Fruit fly (Drosophila melanogaster): ENCODE data around the gene rux.

The rux gene

DNA sequence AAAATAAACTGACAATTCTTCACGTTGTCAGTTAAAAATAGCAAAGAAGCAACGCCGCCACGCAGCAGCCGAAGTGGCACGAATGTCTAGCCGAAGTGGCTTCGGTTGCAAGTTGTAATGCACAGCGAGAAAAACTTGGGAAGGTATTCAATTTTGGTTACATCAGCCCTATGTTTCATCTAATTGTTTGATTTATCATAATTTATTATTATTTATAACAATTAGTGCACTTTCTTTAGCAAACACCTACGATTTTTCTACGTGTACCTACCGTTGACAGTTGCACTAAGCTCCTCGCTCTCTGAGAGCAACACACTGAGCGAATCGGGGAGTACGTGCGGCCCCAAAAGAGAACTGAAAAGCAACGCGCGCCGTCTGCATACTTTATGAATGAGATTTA lies 37.2 kb upstream of the rux start, which contains the start of gene Tsp5D (continued):
- peak; percentile 92 for TF ChIP-seq az2 (GFP tag; optimal IDR thresholded peaks at IDR 0.05)
- no peak for TF ChIP-seq emc (GFP tag; optimal IDR thresholded peaks at IDR 0.05)
- TF ChIP-seq CG6689 (GFP tag; IDR thresholded peaks at IDR 0.05), result peak; percentile 94
- no peak for TF ChIP-seq schlank (tag; optimal IDR thresholded peaks at IDR 0.05)
- TF ChIP-seq CG7372 (GFP tag; IDR thresholded peaks at IDR 0.05), result peak; percentile 81
- no peak; the same call in 1 of the 2 replicates for TF ChIP-seq CG8765 (GFP tag; IDR thresholded peaks at IDR 0.05)
- TF ChIP-seq dimm (GFP tag; IDR thresholded peaks at IDR 0.05), result peak; percentile 92
- peak; percentile 47 for TF ChIP-seq pum (GFP tag; optimal IDR thresholded peaks at IDR 0.05)
- peak; percentile 28 for TF ChIP-seq CG17912 (GFP tag; optimal IDR thresholded peaks at IDR 0.05)
- peak; percentile 91 for TF ChIP-seq CG2875 (GFP tag; optimal IDR thresholded peaks at IDR 0.05)
- peak; percentile 98 for TF ChIP-seq vvl (GFP tag; IDR thresholded peaks at IDR 0.05)
- TF ChIP-seq al (GFP tag; IDR thresholded peaks at IDR 0.05), result peak; percentile 59
- TF ChIP-seq shn (GFP tag; optimal IDR thresholded peaks at IDR 0.05), result no peak
- TF ChIP-seq prd (optimal IDR thresholded peaks at IDR 0.05), result no peak
- TF ChIP-seq prd (GFP tag; IDR thresholded peaks at IDR 0.05), result peak; percentile 95
- peak; percentile 28 for TF ChIP-seq CG9797 (GFP tag; optimal IDR thresholded peaks at IDR 0.05)
- TF ChIP-seq CG4404 (GFP tag; IDR thresholded peaks at IDR 0.05), result peak; percentile 75
- peak; percentile 26 for TF ChIP-seq CG8089 (GFP tag; optimal IDR thresholded peaks at IDR 0.05)
- TF ChIP-seq so (GFP tag; IDR thresholded peaks at IDR 0.05), result peak; percentile 96
- TF ChIP-seq CG14441 (GFP tag; IDR thresholded peaks at IDR 0.05), result peak; percentile 96
- peak; percentile 19 for TF ChIP-seq bab2 (GFP tag; optimal IDR thresholded peaks at IDR 0.05)
- TF ChIP-seq CG4707 (GFP tag; optimal IDR thresholded peaks at IDR 0.05), result peak; percentile 75
- peak; percentile 83 for TF ChIP-seq Meics (GFP tag; optimal IDR thresholded peaks at IDR 0.05)
- peak; percentile 94 for TF ChIP-seq Oli (tag; optimal IDR thresholded peaks at IDR 0.05)
- no peak for TF ChIP-seq tna (GFP tag; IDR thresholded peaks at IDR 0.05; ENCODE audit: partially characterized antibody)
- TF ChIP-seq vnd (GFP tag; IDR thresholded peaks at IDR 0.05; ENCODE audit: partially characterized antibody), result no peak
- TF ChIP-seq CG15479 (GFP tag; optimal IDR thresholded peaks at IDR 0.05), result no peak
- TF ChIP-seq CG10979 (tag; optimal IDR thresholded peaks at IDR 0.05), result peak; percentile 95
- TF ChIP-seq CG1832 (GFP tag; optimal IDR thresholded peaks at IDR 0.05), result no peak
- TF ChIP-seq CG10209 (GFP tag; optimal IDR thresholded peaks at IDR 0.05), result peak; percentile 90
- peak; percentile 90 for TF ChIP-seq CG12071 (GFP tag; optimal IDR thresholded peaks at IDR 0.05)
- TF ChIP-seq Med (GFP tag), result peak; percentile 89
- TF ChIP-seq mam (GFP tag; optimal IDR thresholded peaks at IDR 0.05), result peak; percentile 7
- TF ChIP-seq Lpt (GFP tag; optimal IDR thresholded peaks at IDR 0.05), result no peak
- no peak for TF ChIP-seq hth (optimal IDR thresholded peaks at IDR 0.05)
- TF ChIP-seq CG32767 (GFP tag; IDR thresholded peaks at IDR 0.05), result peak; percentile 88
- TF ChIP-seq Pdp1 (GFP tag; optimal IDR thresholded peaks at IDR 0.05), result peak; percentile 29 to 43
- peak; percentile 88 for TF ChIP-seq MTF-1 (GFP tag; optimal IDR thresholded peaks at IDR 0.05; ENCODE audit: borderline replicate concordance)
- TF ChIP-seq trem (tag; optimal IDR thresholded peaks at IDR 0.05), result peak; percentile 89
- peak; percentile 78 for TF ChIP-seq cwo (GFP tag; optimal IDR thresholded peaks at IDR 0.05)
- peak; percentile 76 for TF ChIP-seq CG18619 (GFP tag; optimal IDR thresholded peaks at IDR 0.05)
- TF ChIP-seq CG7357 (GFP tag; IDR thresholded peaks at IDR 0.05), result peak; percentile 86
- TF ChIP-seq otp (GFP tag; IDR thresholded peaks at IDR 0.05), result peak; percentile 93
- TF ChIP-seq gce (GFP tag; IDR thresholded peaks at IDR 0.05), result peak; percentile 95
- no peak for TF ChIP-seq Opbp (GFP tag; IDR thresholded peaks at IDR 0.05; ENCODE audit: partially characterized antibody)
- peak; percentile 86 for TF ChIP-seq Gug (GFP tag; IDR thresholded peaks at IDR 0.05)
- peak; percentile 56 for TF ChIP-seq CG33557 (GFP tag; optimal IDR thresholded peaks at IDR 0.05)
- TF ChIP-seq caup (GFP tag; optimal IDR thresholded peaks at IDR 0.05; ENCODE audit: severe bottlenecking), result peak; percentile 88
- peak; percentile 97 for TF ChIP-seq ATbp (GFP tag; optimal IDR thresholded peaks at IDR 0.05)
- TF ChIP-seq repo (GFP tag; optimal IDR thresholded peaks at IDR 0.05), result peak; percentile 14
- TF ChIP-seq seq (GFP tag; IDR thresholded peaks at IDR 0.05), result peak; percentile 94

All from whole organism, embryonic.